Fruit fly (Drosophila melanogaster) whole organism, embryonic: ENCODE results near the gene CG18233.
A peak's percentile ranks its signal among the peaks of the same experiment; 100 is the strongest.

ENCODE experiments used
- Adf1 ChIP-seq: fragments of 200-800 bp; sonication (Bioruptor generic); IDR thresholded peaks from 2 replicates; pipeline ENCODE4 v1.3.6; 2022; ENCODE audit warnings: missing biosample characterization, missing genetic modification characterization
- B-H1 ChIP-seq: fragments of 200-800 bp; sonication (Bioruptor generic); IDR thresholded peaks from 3 replicates; pipeline ENCODE4 v1.3.6; 2022; ENCODE audit warnings: missing biosample characterization, missing genetic modification characterization
- BtbVII ChIP-seq: fragments of 200-800 bp; sonication (Bioruptor generic); optimal IDR thresholded peaks from 3 replicates; lab custom pipeline; 2017; ENCODE audit warnings: missing biosample characterization, mild to moderate bottlenecking, missing genetic modification characterization
- CG10979 ChIP-seq: fragments of 200-800 bp; sonication (Bioruptor generic); optimal IDR thresholded peaks from 2 replicates; lab custom pipeline; 2018; ENCODE audit warnings: missing biosample characterization, mild to moderate bottlenecking, missing genetic modification characterization, moderate library complexity
- CG11504 ChIP-seq: fragments of 200-800 bp; sonication (Bioruptor generic); optimal IDR thresholded peaks from 3 replicates; lab custom pipeline; 2019; ENCODE audit warnings: missing biosample characterization, mild to moderate bottlenecking, missing genetic modification characterization, moderate library complexity
- CG12236 ChIP-seq: fragments of 200-800 bp; sonication (Bioruptor generic); optimal IDR thresholded peaks from 2 replicates; lab custom pipeline; 2016; ENCODE audit warnings: missing biosample characterization, missing genetic modification characterization
- CG12299 ChIP-seq: fragments of 200-800 bp; sonication (Bioruptor generic); optimal IDR thresholded peaks from 2 replicates; lab custom pipeline; 2018; ENCODE audit warnings: missing biosample characterization, mild to moderate bottlenecking, missing genetic modification characterization
- CG13894 ChIP-seq: fragments of 200-800 bp; sonication (Bioruptor generic); optimal IDR thresholded peaks from 3 replicates; lab custom pipeline; 2018; ENCODE audit warnings: missing biosample characterization, mild to moderate bottlenecking, missing genetic modification characterization, moderate library complexity
- CG14441 ChIP-seq: fragments of 200-800 bp; sonication (Bioruptor generic); IDR thresholded peaks from 2 replicates; pipeline ENCODE4 v1.3.6; 2022; ENCODE audit warnings: missing biosample characterization, missing genetic modification characterization
- CG14667 ChIP-seq: fragments of 200-800 bp; sonication (Bioruptor generic); IDR thresholded peaks from 2 replicates; pipeline ENCODE4 v1.3.6; 2022; ENCODE audit warnings: missing biosample characterization, missing genetic modification characterization
- CG15269 ChIP-seq: fragments of 200-800 bp; sonication (Bioruptor generic); optimal IDR thresholded peaks from 2 replicates; lab custom pipeline; 2018; ENCODE audit warnings: missing biosample characterization, mild to moderate bottlenecking, missing genetic modification characterization, moderate library complexity
- CG15479 ChIP-seq: fragments of 200-800 bp; sonication (Bioruptor generic); optimal IDR thresholded peaks from 3 replicates; lab custom pipeline; 2019; ENCODE audit warnings: missing biosample characterization, mild to moderate bottlenecking, missing genetic modification characterization, moderate library complexity
- CG18764 ChIP-seq: fragments of 200-800 bp; sonication (Bioruptor generic); optimal IDR thresholded peaks from 3 replicates; lab custom pipeline; 2016; ENCODE audit warnings: missing biosample characterization, missing genetic modification characterization
- CG43689 ChIP-seq: fragments of 200-800 bp; sonication (Bioruptor generic); IDR thresholded peaks from 2 replicates; pipeline ENCODE4 v1.3.6; 2022; ENCODE audit warnings: missing biosample characterization, missing genetic modification characterization
- CG6683 ChIP-seq: fragments of 200-800 bp; sonication (Bioruptor generic); optimal IDR thresholded peaks from 2 replicates; lab custom pipeline; 2017; ENCODE audit warnings: missing biosample characterization, mild to moderate bottlenecking, missing genetic modification characterization, missing genetic modification reagents
- CG6765 ChIP-seq: fragments of 200-800 bp; sonication (Bioruptor generic); optimal IDR thresholded peaks from 3 replicates; lab custom pipeline; 2017; ENCODE audit warnings: missing biosample characterization, mild to moderate bottlenecking, missing genetic modification characterization
- CG8281 ChIP-seq: fragments of 200-800 bp; sonication (Bioruptor generic); optimal IDR thresholded peaks from 2 replicates; lab custom pipeline; 2018; ENCODE audit warnings: missing biosample characterization, mild to moderate bottlenecking, missing genetic modification characterization, moderate library complexity
- CG8290 ChIP-seq, 3 experiments: fragments of 200-800 bp; sonication (Bioruptor generic); optimal IDR thresholded peaks; 2 replicates each; lab custom pipeline; 2016 to 2019; ENCODE audit warnings: missing biosample characterization in 3 of 3, missing genetic modification characterization in 3 of 3, mild to moderate bottlenecking in 2 of 3, moderate library complexity in 1 of 3
- CTCF ChIP-seq: fragments of 200-800 bp; sonication (Bioruptor generic); optimal IDR thresholded peaks from 2 replicates; lab custom pipeline; 2017; ENCODE audit warnings: missing biosample characterization, mild to moderate bottlenecking, missing genetic modification characterization, moderate library complexity
- CrebB ChIP-seq: fragments of 200-800 bp; sonication (Bioruptor generic); optimal IDR thresholded peaks from 3 replicates; lab custom pipeline; 2018; ENCODE audit warnings: missing biosample characterization, mild to moderate bottlenecking, missing genetic modification characterization
- Drgx ChIP-seq: fragments of 200-800 bp; sonication (Bioruptor generic); IDR thresholded peaks from 2 replicates; pipeline ENCODE4 v1.3.6; 2022; ENCODE audit warnings: missing biosample characterization, missing genetic modification characterization
- Eip74EF ChIP-seq, 2 experiments: fragments of 200-800 bp in 1 of 2; fragments of >200 bp in 1 of 2; sonication (Bioruptor generic) in 1 of 2; optimal IDR thresholded peaks; 2 replicates each; lab custom pipeline; 2017 to 2019; ENCODE audit warnings: missing biosample characterization in 2 of 2, missing genetic modification characterization in 2 of 2, mild to moderate bottlenecking in 1 of 2, moderate library complexity in 1 of 2
- Fer2 ChIP-seq: fragments of 200-800 bp; sonication (Bioruptor generic); optimal IDR thresholded peaks from 2 replicates; lab custom pipeline; 2018; ENCODE audit warnings: missing biosample characterization, mild to moderate bottlenecking, missing genetic modification characterization, moderate library complexity
- HHEX ChIP-seq: fragments of 200-800 bp; sonication (Bioruptor generic); optimal IDR thresholded peaks from 3 replicates; lab custom pipeline; 2017; ENCODE audit warnings: missing biosample characterization, mild to moderate bottlenecking, missing genetic modification characterization, missing genetic modification reagents
- Myb ChIP-seq: fragments of 200-800 bp; sonication (Bioruptor generic); optimal IDR thresholded peaks from 2 replicates; lab custom pipeline; 2016; ENCODE audit warnings: missing biosample characterization, missing genetic modification characterization
- NK7.1 ChIP-seq: fragments of 200-800 bp; sonication (Bioruptor generic); optimal IDR thresholded peaks from 3 replicates; lab custom pipeline; 2016; ENCODE audit warnings: missing biosample characterization, missing genetic modification characterization
- NfI ChIP-seq: fragments of 200-800 bp; sonication (Bioruptor generic); optimal IDR thresholded peaks from 3 replicates; lab custom pipeline; 2018; ENCODE audit warnings: missing biosample characterization, mild to moderate bottlenecking, missing genetic modification characterization, moderate library complexity
- Oaz ChIP-seq: fragments of 200-800 bp; sonication (Bioruptor generic); IDR thresholded peaks from 2 replicates; pipeline ENCODE4 v1.3.6; 2022; ENCODE audit warnings: missing biosample characterization, missing genetic modification characterization
- Pdp1 ChIP-seq, 2 experiments: fragments of 200-800 bp; sonication (Bioruptor generic); optimal IDR thresholded peaks; 3 replicates each; lab custom pipeline; 2016; ENCODE audit warnings: missing biosample characterization in 2 of 2, missing genetic modification characterization in 2 of 2, mild to moderate bottlenecking in 1 of 2, moderate library complexity in 1 of 2
- ash1 ChIP-seq: fragments of 200-800 bp; sonication (Bioruptor generic); optimal IDR thresholded peaks from 2 replicates; lab custom pipeline; 2018; ENCODE audit warnings: missing biosample characterization, mild to moderate bottlenecking, missing genetic modification characterization
- az2 ChIP-seq: fragments of 200-800 bp; sonication (Bioruptor generic); optimal IDR thresholded peaks from 3 replicates; lab custom pipeline; 2016; ENCODE audit warnings: missing biosample characterization, missing genetic modification characterization
- crol ChIP-seq: fragments of 200-800 bp; sonication (Bioruptor generic); IDR thresholded peaks from 2 replicates; pipeline ENCODE4 v1.3.6; 2022; ENCODE audit warnings: missing biosample characterization, missing genetic modification characterization
- exex ChIP-seq: fragments of 200-800 bp; sonication (Bioruptor generic); optimal IDR thresholded peaks from 4 replicates; lab custom pipeline; 2018; ENCODE audit warnings: missing biosample characterization, mild to moderate bottlenecking, missing genetic modification characterization, moderate library complexity
- grn ChIP-seq: fragments of 200-800 bp; sonication (Bioruptor generic); optimal IDR thresholded peaks from 3 replicates; lab custom pipeline; 2017; ENCODE audit warnings: missing biosample characterization, missing genetic modification characterization
- kay ChIP-seq: fragments of 200-800 bp; sonication (Bioruptor generic); optimal IDR thresholded peaks from 2 replicates; lab custom pipeline; 2016; ENCODE audit warnings: missing biosample characterization, missing genetic modification characterization
- lov ChIP-seq, 2 experiments: fragments of 200-800 bp in 1 of 2; fragments of >200 bp in 1 of 2; sonication (Bioruptor generic) in 1 of 2; IDR thresholded peaks in 1 of 2; optimal IDR thresholded peaks in 1 of 2; 2 replicates in 1 of 2; 3 replicates in 1 of 2; pipeline versions ENCODE4 v1.3.6 to Lab custom; 2017 to 2022; ENCODE audit warnings: missing biosample characterization in 1 of 2, missing genetic modification characterization in 1 of 2
- scrt ChIP-seq: fragments of 200-800 bp; sonication (Bioruptor generic); optimal IDR thresholded peaks from 2 replicates; lab custom pipeline; 2018; ENCODE audit warnings: missing biosample characterization, mild to moderate bottlenecking, missing genetic modification characterization, moderate library complexity
- sd ChIP-seq: fragments of 200-800 bp; sonication (Bioruptor generic); optimal IDR thresholded peaks from 3 replicates; lab custom pipeline; 2018; ENCODE audit warnings: missing biosample characterization, mild to moderate bottlenecking, missing genetic modification characterization, moderate library complexity
- sens ChIP-seq: fragments of 200-800 bp; sonication (Bioruptor generic); peaks from one replicate; lab custom pipeline; 2016; ENCODE audit warnings: missing biosample characterization, missing genetic modification characterization
- ssp ChIP-seq: fragments of 200-800 bp; sonication (Bioruptor generic); IDR thresholded peaks from 2 replicates; pipeline ENCODE4 v1.3.6; 2022; ENCODE audit warnings: missing biosample characterization, missing genetic modification characterization
- sug ChIP-seq: fragments of 200-800 bp; optimal IDR thresholded peaks from 2 replicates; lab custom pipeline; 2019; ENCODE audit warnings: missing biosample characterization, mild to moderate bottlenecking, missing genetic modification characterization, moderate library complexity
- tna ChIP-seq: fragments of 200-800 bp; sonication (Bioruptor generic); IDR thresholded peaks from 2 replicates; pipeline ENCODE4 v1.3.6; 2022; ENCODE audit warnings: missing biosample characterization, missing genetic modification characterization; ENCODE audit not compliant: partially characterized antibody
- tx ChIP-seq: fragments of 200-800 bp; sonication (Bioruptor generic); optimal IDR thresholded peaks from 2 replicates; lab custom pipeline; 2016; ENCODE audit warnings: missing biosample characterization, missing genetic modification characterization

CG18233 gene

dm6 chr3L:18634792-18635471 lies 29.7 kb downstream of the CG18233 start (continued):
- no peak for TF ChIP-seq CrebB (tag; lab: Kevin White, UChicago)
- TF ChIP-seq CG14441 (GFP tag; lab: Robert Waterston, UW), result 0 out of 2 replicates have a peak, but pooled peaks have one; percentile 13
- TF ChIP-seq Adf1 (GFP tag; lab: Robert Waterston, UW), result no peak
- TF ChIP-seq, all 482 proteins: peak for 19

- TF ChIP-seq CG15479 (GFP tag; lab: Kevin White, UChicago) (no peak), crol (GFP tag; lab: Robert Waterston, UW) (peak; percentile 91)
Measured at dm6 chr3L:18636782-18637181, 31.5 kb downstream of the CG18233 start.

- TF ChIP-seq tna (GFP tag; lab: Robert Waterston, UW) (no peak), CG18764 (GFP tag; lab: Kevin White, UChicago) (no peak), ssp (GFP tag; lab: Robert Waterston, UW) (no peak), scrt (peak; percentile 56), az2 (no peak), CG10979 (no peak), tx (GFP tag; lab: Kevin White, UChicago) (no peak), kay (GFP tag; lab: Kevin White, UChicago) (no peak), Drgx (no peak), CG11504 (tag; lab: Kevin White, UChicago) (peak; percentile 52), CG43689 (GFP tag; lab: Robert Waterston, UW) (0 out of 2 replicates have a peak, but pooled peaks have one; percentile 10), B-H1 (GFP tag; lab: Robert Waterston, UW) (no peak), CG14667 (GFP tag; lab: Robert Waterston, UW) (no peak), CG12299 (tag; lab: Kevin White, UChicago) (no peak), NK7.1 (GFP tag; lab: Kevin White, UChicago) (no peak), CG6765 (GFP tag; lab: Kevin White, UChicago) (no peak), CG8281 (tag; lab: Kevin White, UChicago) (no peak), CTCF (GFP tag; lab: Kevin White, UChicago) (no peak), Myb (GFP tag; lab: Kevin White, UChicago) (no peak), ash1 (GFP tag; lab: Kevin White, UChicago) (no peak), BtbVII (no peak), lov (optimal IDR thresholded peaks at IDR 0.05; lab: Kevin White, UChicago) (no peak), lov (GFP tag; IDR thresholded peaks at IDR 0.05; lab: Robert Waterston, UW) (no peak), Fer2 (tag; lab: Kevin White, UChicago) (no peak), CG8290 (GFP tag; optimal IDR thresholded peaks at IDR 0.05; lab: Kevin White, UChicago) (no peak), CG8290 (tag; optimal IDR thresholded peaks at IDR 0.05; lab: Kevin White, UChicago) (no peak), NfI (no peak), CG13894 (tag; lab: Kevin White, UChicago) (peak; percentile 53), Oaz (GFP tag; lab: Robert Waterston, UW) (no peak), CG15269 (tag; lab: Kevin White, UChicago) (no peak)
Measured at dm6 chr3L:18637348-18637747, 32.1 kb downstream of the CG18233 start.

- TF ChIP-seq Pdp1 (GFP tag; optimal IDR thresholded peaks at IDR 0.05; lab: Kevin White, UChicago), result peak in 1 of 2 experiments; percentile 80
- peak; percentile 26 for TF ChIP-seq sug (tag; lab: Kevin White, UChicago)
- TF ChIP-seq exex, result peak; percentile 85
- peak; percentile 31 for TF ChIP-seq sd (tag; lab: Kevin White, UChicago)
- no peak for TF ChIP-seq Eip74EF (GFP tag; optimal IDR thresholded peaks at IDR 0.05; lab: Kevin White, UChicago)
- TF ChIP-seq CG12236 (GFP tag; lab: Kevin White, UChicago), result no peak
- peak; percentile 60 for TF ChIP-seq sens (GFP tag; lab: Kevin White, UChicago)
- TF ChIP-seq HHEX, result no peak
- peak; percentile 1 for TF ChIP-seq grn (GFP tag; lab: Kevin White, UChicago)
- TF ChIP-seq CG6683, result no peak
Measured at dm6 chr3L:18638043-18638442, 32.8 kb downstream of the CG18233 start.
